Worm (Caenorhabditis elegans) whole organism, mixed stage, embryonic: ENCODE measurements around the gene wht-8.

Experiments used
- blmp-1 ChIP-seq: fragments of 150-350 bp; optimal IDR thresholded peaks from 2 replicates; lab custom pipeline; 2014; ENCODE audit warnings: missing biosample characterization, missing genetic modification characterization
- elt-3 ChIP-seq: fragments of 150-350 bp; optimal IDR thresholded peaks from 2 replicates; lab custom pipeline; 2014; ENCODE audit warnings: missing biosample characterization, missing genetic modification characterization
- hlh-1 ChIP-seq: fragments of 150-350 bp; optimal IDR thresholded peaks from 2 replicates; lab custom pipeline; 2014; ENCODE audit warnings: missing biosample characterization, missing genetic modification reagents, missing genetic modification characterization
- lin-13 ChIP-seq: fragments of 150-350 bp; optimal IDR thresholded peaks from 2 replicates; lab custom pipeline; 2014; ENCODE audit warnings: missing biosample characterization, missing genetic modification characterization
- nhr-76 ChIP-seq: sonication (generic microtip); optimal IDR thresholded peaks from 2 replicates; lab custom pipeline; 2017; ENCODE audit warnings: missing biosample characterization, missing genetic modification characterization
- snpc-4 ChIP-seq: fragments of 150-350 bp; optimal IDR thresholded peaks from 2 replicates; lab custom pipeline; 2014; ENCODE audit warnings: missing biosample characterization, missing genetic modification characterization
- unc-62 ChIP-seq: fragments of 150-350 bp; optimal IDR thresholded peaks from 2 replicates; lab custom pipeline; 2014; ENCODE audit warnings: missing biosample characterization, missing genetic modification reagents, missing genetic modification characterization

ce11 chrIII:11237741-11238140 lies 19.1 kb downstream of the wht-8 start:
- TF ChIP-seq lin-13 (tag; lab: Kevin White, UChicago), result no peak
- TF ChIP-seq blmp-1, result no peak
- TF ChIP-seq snpc-4 (tag; lab: Kevin White, UChicago), result no peak
- TF ChIP-seq elt-3 (tag; lab: Kevin White, UChicago), result no peak
- TF ChIP-seq hlh-1, result no peak
- no peak for TF ChIP-seq unc-62 (GFP tag; lab: Kevin White, UChicago)
- no peak for TF ChIP-seq nhr-76 (tag; lab: Kevin White, UChicago)
